Fruit fly (Drosophila melanogaster): ENCODE measurements around the gene CG2120.

DNA sequence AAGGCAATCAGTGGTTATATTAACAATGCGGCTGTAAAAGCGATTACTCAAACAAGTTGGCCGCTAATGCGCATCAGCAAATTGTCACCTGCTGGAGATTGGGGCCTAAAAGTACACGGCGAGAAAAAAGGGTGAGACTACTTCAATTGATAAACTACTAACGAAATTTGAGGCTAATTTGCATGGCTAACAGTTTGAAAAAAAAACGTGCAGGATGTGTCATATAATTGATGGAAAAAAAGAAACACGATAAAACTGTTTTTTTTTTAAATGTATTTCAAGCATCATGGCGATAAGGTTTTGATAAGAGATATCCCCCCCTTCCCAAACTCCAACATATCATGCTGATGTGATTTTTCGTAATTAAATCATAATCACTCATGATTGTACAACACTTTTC, 22.9 kb upstream of the CG2120 start:
- TF ChIP-seq CG7101 (tag; optimal IDR thresholded peaks at IDR 0.05) (peak; percentile 45), Hr96 (GFP tag; optimal IDR thresholded peaks at IDR 0.05) (no peak), bab1 (GFP tag; optimal IDR thresholded peaks at IDR 0.05) (no peak), ovo (GFP tag; optimal IDR thresholded peaks at IDR 0.05) (no peak), Clk (GFP tag; optimal IDR thresholded peaks at IDR 0.05) (no peak), Crg-1 (GFP tag; optimal IDR thresholded peaks at IDR 0.05) (no peak), tj (GFP tag; optimal IDR thresholded peaks at IDR 0.05) (peak; percentile 53), toe (GFP tag; optimal IDR thresholded peaks at IDR 0.05) (no peak), cic (GFP tag; optimal IDR thresholded peaks at IDR 0.05) (no peak), CG1620 (GFP tag; optimal IDR thresholded peaks at IDR 0.05) (no peak), CG14711 (tag; optimal IDR thresholded peaks at IDR 0.05) (no peak), pad (GFP tag; optimal IDR thresholded peaks at IDR 0.05) (no peak), cnc (optimal IDR thresholded peaks at IDR 0.05) (no peak), kay (GFP tag; ENCODE audit: borderline replicate concordance) (no peak)

Data from whole organism, adult.